Worm (Caenorhabditis elegans) whole organism, L3 larva: Measurements from ENCODE around the gene Y7A5A.13.

Experiments
- R02D3.7 ChIP-seq: fragments of 150-350 bp; optimal IDR thresholded peaks from 2 replicates; lab custom pipeline; 2014; ENCODE audit warnings: missing biosample characterization, missing genetic modification characterization
- ZK546.5 ChIP-seq: sonication (generic microtip); optimal IDR thresholded peaks from 2 replicates; lab custom pipeline; 2017; ENCODE audit warnings: missing biosample characterization, missing genetic modification characterization
- aly-2 ChIP-seq: fragments of 150-350 bp; optimal IDR thresholded peaks from 2 replicates; lab custom pipeline; 2014; ENCODE audit warnings: missing biosample characterization, missing genetic modification characterization
- ceh-16 ChIP-seq: sonication (generic microtip); optimal IDR thresholded peaks from 2 replicates; lab custom pipeline; 2017; ENCODE audit warnings: missing biosample characterization, missing genetic modification characterization
- ceh-28 ChIP-seq: fragments of 150-350 bp; optimal IDR thresholded peaks from 2 replicates; lab custom pipeline; 2014; ENCODE audit warnings: missing biosample characterization, missing genetic modification reagents, missing genetic modification characterization
- ceh-9 ChIP-seq: sonication (generic microtip); optimal IDR thresholded peaks from 2 replicates; lab custom pipeline; 2018; ENCODE audit warnings: missing biosample characterization, missing genetic modification characterization
- daf-12 ChIP-seq: fragments of 150-350 bp; optimal IDR thresholded peaks from 2 replicates; lab custom pipeline; 2014; ENCODE audit warnings: missing biosample characterization, missing genetic modification reagents, missing genetic modification characterization
- egl-27 ChIP-seq: sonication (generic microtip); optimal IDR thresholded peaks from 4 replicates; lab custom pipeline; 2017; ENCODE audit warnings: missing biosample characterization, missing genetic modification reagents, missing genetic modification characterization
- elt-1 ChIP-seq: fragments of 150-350 bp; optimal IDR thresholded peaks from 2 replicates; lab custom pipeline; 2014; ENCODE audit warnings: missing biosample characterization, missing genetic modification characterization
- elt-2 ChIP-seq: sonication (generic microtip); optimal IDR thresholded peaks from 2 replicates; lab custom pipeline; 2016; ENCODE audit warnings: missing genetic modification reagents, mild to moderate bottlenecking, missing genetic modification characterization, missing compliant biosample characterization
- elt-3 ChIP-seq, 3 experiments: fragments of 150-350 bp in 1 of 3; sonication (generic microtip) in 2 of 3; optimal IDR thresholded peaks; 2 replicates in 2 of 3; 4 replicates in 1 of 3; lab custom pipeline; 2014 to 2017; ENCODE audit warnings: missing biosample characterization in 3 of 3, missing genetic modification characterization in 3 of 3
- eor-1 ChIP-seq, 2 experiments: fragments of 150-350 bp; optimal IDR thresholded peaks; 2 replicates each; lab custom pipeline; 2014 to 2018; ENCODE audit warnings: missing biosample characterization in 2 of 2, missing genetic modification characterization in 2 of 2
- fkh-2 ChIP-seq: fragments of 150-350 bp; optimal IDR thresholded peaks from 2 replicates; lab custom pipeline; 2014; ENCODE audit warnings: missing biosample characterization, missing genetic modification reagents, missing genetic modification characterization
- fos-1 ChIP-seq: fragments of 150-350 bp; optimal IDR thresholded peaks from 2 replicates; lab custom pipeline; 2014; ENCODE audit warnings: missing biosample characterization, missing genetic modification characterization
- hmg-11 ChIP-seq: sonication (generic microtip); optimal IDR thresholded peaks from 2 replicates; lab custom pipeline; 2016; ENCODE audit warnings: missing genetic modification characterization, missing compliant biosample characterization
- jun-1 ChIP-seq: fragments of 150-350 bp; optimal IDR thresholded peaks from 2 replicates; lab custom pipeline; 2014; ENCODE audit warnings: missing biosample characterization, missing genetic modification reagents, missing genetic modification characterization
- lin-15B ChIP-seq: fragments of 150-350 bp; optimal IDR thresholded peaks from 2 replicates; lab custom pipeline; 2014; ENCODE audit warnings: missing biosample characterization, missing genetic modification characterization
- lin-39 ChIP-seq: fragments of 150-350 bp; optimal IDR thresholded peaks from 2 replicates; lab custom pipeline; 2018; ENCODE audit warnings: missing biosample characterization, missing genetic modification reagents, missing genetic modification characterization
- lsy-12 ChIP-seq: sonication (generic microtip); optimal IDR thresholded peaks from 2 replicates; lab custom pipeline; 2016; ENCODE audit warnings: mild to moderate bottlenecking, missing genetic modification characterization, missing compliant biosample characterization
- mdl-1 ChIP-seq: fragments of 150-350 bp; optimal IDR thresholded peaks from 2 replicates; lab custom pipeline; 2014; ENCODE audit warnings: missing biosample characterization, missing genetic modification characterization
- nhr-11 ChIP-seq: fragments of 150-350 bp; optimal IDR thresholded peaks from 2 replicates; lab custom pipeline; 2014; ENCODE audit warnings: missing biosample characterization, missing genetic modification characterization
- nhr-12 ChIP-seq: fragments of 150-350 bp; optimal IDR thresholded peaks from 2 replicates; lab custom pipeline; 2014; ENCODE audit warnings: missing biosample characterization, missing genetic modification characterization
- nhr-23 ChIP-seq: fragments of 150-350 bp; optimal IDR thresholded peaks from 2 replicates; lab custom pipeline; 2014; ENCODE audit warnings: missing biosample characterization, missing genetic modification reagents, missing genetic modification characterization
- nhr-25 ChIP-seq: sonication (generic microtip); optimal IDR thresholded peaks from 2 replicates; lab custom pipeline; 2017; ENCODE audit warnings: missing biosample characterization, missing genetic modification characterization
- nhr-28 ChIP-seq: fragments of 150-350 bp; optimal IDR thresholded peaks from 2 replicates; lab custom pipeline; 2014; ENCODE audit warnings: missing biosample characterization, missing genetic modification characterization
- nhr-43 ChIP-seq: sonication (generic microtip); optimal IDR thresholded peaks from 2 replicates; lab custom pipeline; 2016; ENCODE audit warnings: mild to moderate bottlenecking, missing genetic modification characterization, missing compliant biosample characterization; ENCODE audit not compliant: poor library complexity, severe bottlenecking
- nhr-76 ChIP-seq: fragments of 150-350 bp; sonication (generic microtip); optimal IDR thresholded peaks from 5 replicates; lab custom pipeline; 2014; ENCODE audit warnings: missing biosample characterization, missing genetic modification characterization
- nhr-77 ChIP-seq: fragments of 150-350 bp; optimal IDR thresholded peaks from 2 replicates; lab custom pipeline; 2014; ENCODE audit warnings: missing biosample characterization, missing genetic modification characterization
- pha-4 ChIP-seq: fragments of 150-350 bp; optimal IDR thresholded peaks from 2 replicates; lab custom pipeline; 2014; ENCODE audit warnings: missing biosample characterization, missing genetic modification reagents, missing genetic modification characterization
- pqm-1 ChIP-seq: fragments of 150-350 bp; optimal IDR thresholded peaks from 2 replicates; lab custom pipeline; 2017; ENCODE audit warnings: missing biosample characterization, missing genetic modification characterization, inconsistent platforms
- sea-2 ChIP-seq: fragments of 150-350 bp; sonication (generic microtip); optimal IDR thresholded peaks from 4 replicates; lab custom pipeline; 2014; ENCODE audit warnings: missing biosample characterization, missing genetic modification reagents, missing genetic modification characterization
- skn-1 ChIP-seq: fragments of 150-350 bp; optimal IDR thresholded peaks from 2 replicates; lab custom pipeline; 2014; ENCODE audit warnings: missing biosample characterization, missing genetic modification characterization
- snpc-4 ChIP-seq: fragments of 150-350 bp; optimal IDR thresholded peaks from 2 replicates; lab custom pipeline; 2014; ENCODE audit warnings: missing biosample characterization, missing genetic modification characterization
- tbx-2 ChIP-seq: sonication (generic microtip); optimal IDR thresholded peaks from 2 replicates; lab custom pipeline; 2016; ENCODE audit warnings: mild to moderate bottlenecking, missing genetic modification characterization, missing compliant biosample characterization
- unc-39 ChIP-seq: sonication (generic microtip); optimal IDR thresholded peaks from 4 replicates; lab custom pipeline; 2017; ENCODE audit warnings: missing biosample characterization, missing genetic modification characterization
- unc-62 ChIP-seq: fragments of 150-350 bp; sonication (generic microtip); optimal IDR thresholded peaks from 4 replicates; lab custom pipeline; 2014; ENCODE audit warnings: missing biosample characterization, missing genetic modification reagents, missing genetic modification characterization
- zag-1 ChIP-seq: fragments of 150-350 bp; optimal IDR thresholded peaks from 2 replicates; lab custom pipeline; 2014; ENCODE audit warnings: missing biosample characterization, missing genetic modification characterization
- ztf-11 ChIP-seq: fragments of 150-350 bp; optimal IDR thresholded peaks from 2 replicates; lab custom pipeline; 2014; ENCODE audit warnings: missing biosample characterization, missing genetic modification characterization
- ztf-4 ChIP-seq: fragments of 150-350 bp; optimal IDR thresholded peaks from 2 replicates; lab custom pipeline; 2014; ENCODE audit warnings: missing biosample characterization, missing genetic modification characterization

The Y7A5A.13 gene

ce11 chrX:15768532-15768931 lies 5.1 kb upstream of the Y7A5A.13 start:
- no peak for TF ChIP-seq pha-4
- TF ChIP-seq R02D3.7, result no peak
- TF ChIP-seq ceh-9, result no peak
- TF ChIP-seq lin-39 (tag; lab: Kevin White, UChicago), result no peak
- no peak for TF ChIP-seq mdl-1 (tag; lab: Kevin White, UChicago)
- TF ChIP-seq eor-1 (tag; optimal IDR thresholded peaks at IDR 0.05; lab: Kevin White, UChicago), result no peak
- TF ChIP-seq nhr-23 (tag; lab: Kevin White, UChicago), result no peak

ce11 chrX:15769895-15770559 lies 3.6 kb upstream of the Y7A5A.13 start:
- TF ChIP-seq hmg-11 (tag; lab: Kevin White, UChicago), result no peak
- no peak for TF ChIP-seq ceh-9
- no peak for TF ChIP-seq jun-1 (tag; lab: Kevin White, UChicago)
- no peak for TF ChIP-seq lsy-12 (tag; lab: Kevin White, UChicago)
- peak; percentile 22 for TF ChIP-seq pqm-1 (tag; lab: Kevin White, UChicago)
- no peak for TF ChIP-seq ztf-11 (tag; lab: Kevin White, UChicago)
- peak; percentile 68 for TF ChIP-seq elt-2 (tag; lab: Kevin White, UChicago)
- TF ChIP-seq, all 47 proteins: peak for 2

ce11 chrX:15770787-15771186 lies 2.9 kb upstream of the Y7A5A.13 start:
- TF ChIP-seq unc-62 (GFP tag; lab: Kevin White, UChicago), result no peak
- TF ChIP-seq pha-4, result no peak
- TF ChIP-seq eor-1 (tag; optimal IDR thresholded peaks at IDR 0.05; lab: Kevin White, UChicago), result no peak
- TF ChIP-seq nhr-25 (tag; lab: Kevin White, UChicago), result no peak
- TF ChIP-seq ceh-9, result no peak
- TF ChIP-seq fos-1, result no peak
- no peak for TF ChIP-seq nhr-76 (tag; lab: Kevin White, UChicago)
- TF ChIP-seq nhr-77 (tag; lab: Kevin White, UChicago), result no peak
- no peak for TF ChIP-seq lin-39 (tag; lab: Kevin White, UChicago)
- no peak for TF ChIP-seq sea-2 (GFP tag; lab: Kevin White, UChicago)
- no peak for TF ChIP-seq nhr-11 (tag; lab: Kevin White, UChicago)
- TF ChIP-seq mdl-1 (tag; lab: Kevin White, UChicago), result no peak
- TF ChIP-seq elt-1 (tag; lab: Kevin White, UChicago), result no peak
- TF ChIP-seq lin-15B (tag; lab: Kevin White, UChicago), result no peak

- peak; percentile 53 for TF ChIP-seq pqm-1 (tag; lab: Kevin White, UChicago)
- TF ChIP-seq nhr-12, result no peak
- TF ChIP-seq fkh-2 (tag; lab: Kevin White, UChicago), result no peak
- peak; percentile 65 for TF ChIP-seq pha-4
- TF ChIP-seq elt-2 (tag; lab: Kevin White, UChicago), result peak; percentile 64
Observed at ce11 chrX:15771411-15771810, 2.2 kb upstream of the Y7A5A.13 start, which contains the start of gene Y7A5A.1. Y7A5A.1 (minus strand) TSS chrX:15771493.

- TF ChIP-seq skn-1 (tag; lab: Kevin White, UChicago) (no peak), egl-27 (tag; lab: Kevin White, UChicago) (no peak), elt-1 (tag; lab: Kevin White, UChicago) (no peak), elt-3 (tag; optimal IDR thresholded peaks at IDR 0.05; lab: Kevin White, UChicago) (no peak), ceh-28 (tag; lab: Kevin White, UChicago) (peak; percentile 6), nhr-11 (tag; lab: Kevin White, UChicago) (no peak), tbx-2 (tag; lab: Kevin White, UChicago) (no peak), nhr-28 (no peak)
Observed at ce11 chrX:15772674-15773073, 984 bp upstream of the Y7A5A.13 start, which contains the start of gene Y7A5A.2. Y7A5A.2 (minus strand) TSS chrX:15772735.

ce11 chrX:15779503-15779902 lies 5.8 kb downstream of the Y7A5A.13 start:
- TF ChIP-seq lin-15B (tag; lab: Kevin White, UChicago) (no peak), ceh-16 (no peak), unc-39 (tag; lab: Kevin White, UChicago) (no peak), snpc-4 (tag; lab: Kevin White, UChicago) (peak; percentile 33), fkh-2 (tag; lab: Kevin White, UChicago) (no peak), skn-1 (tag; lab: Kevin White, UChicago) (peak; percentile 63), daf-12 (tag; lab: Kevin White, UChicago) (no peak), hmg-11 (tag; lab: Kevin White, UChicago) (no peak), ztf-4 (tag; lab: Kevin White, UChicago) (no peak), aly-2 (tag; lab: Kevin White, UChicago) (no peak), nhr-43 (tag; lab: Kevin White, UChicago) (no peak), R02D3.7 (no peak), zag-1 (tag; lab: Kevin White, UChicago) (no peak), nhr-77 (tag; lab: Kevin White, UChicago) (no peak), ztf-11 (tag; lab: Kevin White, UChicago) (no peak), ZK546.5 (tag; lab: Kevin White, UChicago) (no peak), lin-39 (tag; lab: Kevin White, UChicago) (no peak), fos-1 (peak; percentile 8), ceh-9 (no peak), nhr-11 (tag; lab: Kevin White, UChicago) (no peak), pha-4 (peak; percentile 55), sea-2 (GFP tag; lab: Kevin White, UChicago) (no peak), nhr-23 (tag; lab: Kevin White, UChicago) (no peak), egl-27 (tag; lab: Kevin White, UChicago) (no peak), nhr-12 (no peak), nhr-25 (tag; lab: Kevin White, UChicago) (no peak), tbx-2 (tag; lab: Kevin White, UChicago) (no peak)
